Fruit fly (Drosophila melanogaster) Kc167 (cell line): Measurements from ENCODE around the gene HSPBAP1.

Experiments used
- Myc ChIP-seq: fragments of >200 bp; optimal IDR thresholded peaks from 2 replicates; lab custom pipeline; 2017; ENCODE audit warnings: missing external identifiers
- Sin3A ChIP-seq: fragments of >200 bp; optimal IDR thresholded peaks from 2 replicates; lab custom pipeline; 2018; ENCODE audit warnings: missing external identifiers
- h ChIP-seq: fragments of >200 bp; optimal IDR thresholded peaks from 3 replicates; lab custom pipeline; 2018; ENCODE audit warnings: missing external identifiers
- insv ChIP-seq: fragments of >200 bp; optimal IDR thresholded peaks from 3 replicates; lab custom pipeline; 2018; ENCODE audit warnings: missing external identifiers
- psq ChIP-seq: fragments of >200 bp; optimal IDR thresholded peaks from 2 replicates; lab custom pipeline; 2017; ENCODE audit warnings: missing external identifiers
- ttk ChIP-seq: sonication (Bioruptor generic); optimal IDR thresholded peaks from 2 replicates; lab custom pipeline; 2017; ENCODE audit warnings: missing external identifiers

DNA sequence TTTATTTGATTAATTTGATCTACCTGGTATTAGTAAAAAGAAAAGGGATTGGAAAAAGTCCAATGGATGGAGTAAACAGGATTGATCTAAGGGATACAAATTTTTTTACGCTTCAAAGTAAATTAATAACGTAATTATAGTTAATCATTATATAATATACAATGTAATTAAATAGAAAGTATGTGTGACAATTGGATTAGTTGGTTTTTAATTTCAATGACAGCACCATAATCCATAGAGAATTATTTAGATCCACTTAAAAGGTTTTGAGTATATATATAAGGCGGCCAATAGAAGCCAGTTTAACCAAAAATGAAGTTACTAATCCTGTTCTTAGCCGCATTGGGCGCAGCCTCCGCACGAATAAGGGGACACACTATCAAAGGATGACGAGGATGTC lies 452 bp upstream of the HSPBAP1 start, which contains the start of gene Acp98AB:
- TF ChIP-seq h (lab: Kevin White, UChicago) (no peak), insv (lab: Kevin White, UChicago) (no peak), psq (lab: Kevin White, UChicago) (no peak), Myc (lab: Kevin White, UChicago) (no peak), Sin3A (lab: Kevin White, UChicago) (no peak), ttk (lab: Kevin White, UChicago) (no peak)
